Worm (Caenorhabditis elegans): Measurements from ENCODE around the gene flad-1.
A peak's percentile ranks its signal among the peaks of the same experiment; 100 is the strongest.

DNA sequence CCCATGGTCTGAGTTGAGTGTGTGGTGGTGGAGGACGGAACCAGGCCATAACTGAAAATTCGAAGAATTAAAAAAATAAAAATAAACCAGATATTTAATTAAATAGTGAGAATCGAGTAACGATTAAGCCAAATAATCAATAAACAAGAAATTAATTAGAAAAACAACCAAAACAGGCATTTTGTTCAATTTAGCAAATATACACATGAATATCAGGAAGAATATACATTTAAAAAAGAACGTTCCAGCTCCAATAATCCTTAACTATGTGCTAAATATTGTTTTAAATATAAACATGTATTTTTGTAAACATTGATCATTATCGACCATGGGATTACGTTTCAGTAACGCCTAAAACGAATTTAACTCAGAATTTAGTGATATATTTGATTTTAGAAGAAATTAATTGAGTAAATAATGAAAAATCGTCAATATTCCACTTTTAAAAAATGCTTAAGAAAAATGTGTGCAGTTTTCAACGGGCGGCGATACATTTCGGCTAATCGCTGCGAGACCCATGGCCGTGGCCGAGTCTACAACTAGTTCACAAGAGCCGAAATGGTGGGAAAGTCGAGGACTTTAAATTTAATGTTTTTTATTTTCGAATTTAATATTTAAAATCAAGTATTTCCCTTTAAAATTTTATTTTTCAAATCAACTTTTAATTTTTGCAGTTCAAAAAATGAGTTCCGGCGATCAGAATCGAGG, 24.2 kb downstream of the flad-1 start, which contains the start of the genes R53.4 and psf-1:
- TF ChIP-seq him-1 (tag; optimal IDR thresholded peaks at IDR 0.05) (peak; percentile 43), W03F9.2 (tag; optimal IDR thresholded peaks at IDR 0.05) (peak; percentile 75)
